Fruit fly (Drosophila melanogaster): ENCODE data around the gene dop.

DNA sequence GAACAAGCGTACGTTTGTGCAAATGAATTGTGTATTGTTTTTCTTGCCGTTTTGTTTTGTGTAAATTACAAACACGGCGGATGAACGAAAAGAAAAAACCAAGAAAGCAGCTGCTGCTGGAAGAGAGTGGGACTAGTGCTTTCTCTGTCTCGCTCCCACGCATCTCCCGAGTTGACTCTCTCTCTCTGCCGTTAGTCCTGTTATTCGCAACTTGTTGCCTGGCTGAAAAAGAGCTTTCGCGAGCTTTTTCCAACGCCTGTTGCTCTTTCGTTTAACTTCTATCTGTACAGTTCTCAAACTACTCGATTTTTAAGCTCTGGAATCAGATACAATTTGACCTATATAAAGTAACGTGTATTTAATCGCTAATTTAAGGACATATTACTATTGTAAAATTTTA is 27.6 kb downstream of the dop start:
- TF ChIP-seq inv (GFP tag; IDR thresholded peaks at IDR 0.05; ENCODE audit: partially characterized antibody) (no peak), eve (GFP tag; optimal IDR thresholded peaks at IDR 0.05) (no peak)

Measured in whole organism, embryonic.